Worm (Caenorhabditis elegans): Measurements from ENCODE around the gene C06H5.8.

The C06H5.8 gene

DNA sequence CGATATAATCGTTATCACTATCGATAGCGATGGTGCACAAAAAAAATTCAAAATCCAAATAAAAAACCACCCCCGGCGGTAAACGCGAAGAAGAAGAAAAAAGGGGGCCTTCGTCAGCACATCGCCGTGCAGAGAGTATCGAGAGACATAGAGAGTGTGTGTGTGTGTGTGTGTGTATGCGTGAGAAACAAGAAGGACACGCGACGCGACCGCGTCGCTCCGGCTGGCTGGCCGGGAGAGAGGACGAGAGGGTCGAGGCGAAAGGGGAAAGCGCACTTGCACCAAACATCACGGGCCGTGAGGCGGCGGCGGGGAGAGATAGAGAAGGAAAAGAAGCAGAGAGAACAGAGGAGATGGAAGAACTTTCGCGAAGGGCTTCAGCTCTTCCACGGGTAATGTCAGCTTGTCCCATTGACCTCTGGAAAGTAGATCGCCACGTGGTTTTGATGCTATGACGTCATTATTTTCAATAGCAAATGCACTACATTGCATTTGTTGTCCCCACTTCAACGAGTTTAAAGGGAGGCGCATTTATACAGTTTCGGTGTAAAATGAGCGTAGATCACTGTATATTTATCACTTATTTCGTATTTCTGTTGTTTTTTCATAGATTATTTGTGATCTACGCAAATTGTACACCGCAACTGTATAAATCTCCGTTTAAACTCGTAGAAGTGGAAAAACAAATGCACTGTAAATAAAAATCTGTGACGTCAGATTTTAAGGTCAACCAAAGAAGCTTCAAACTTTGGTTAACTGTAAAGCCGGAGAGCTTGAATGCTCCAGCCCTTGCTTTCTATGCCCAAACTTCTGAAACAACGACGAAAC, 32.6 kb downstream of the C06H5.8 start, which contains the start of gene Y59A8B.24 (continued):
- TF ChIP-seq hlh-30 (tag; optimal IDR thresholded peaks at IDR 0.05; ENCODE audit: insufficient read depth): peak; percentile 98
- TF ChIP-seq snpc-1.2 (GFP tag; IDR thresholded peaks at IDR 0.05): no peak
- TF ChIP-seq zfp-2 (tag; optimal IDR thresholded peaks at IDR 0.05): peak; percentile 60
- peak; percentile 95 for TF ChIP-seq mes-2 (tag; optimal IDR thresholded peaks at IDR 0.05; ENCODE audit: poor library complexity, severe bottlenecking)
- TF ChIP-seq saeg-2 (GFP tag; IDR thresholded peaks at IDR 0.05): no peak
- peak; percentile 52 to 59 for TF ChIP-seq daf-16 (GFP tag; optimal IDR thresholded peaks at IDR 0.05)
- peak; percentile 90 for TF ChIP-seq daf-16 (tag; optimal IDR thresholded peaks at IDR 0.05)
- no peak; the same call in 1 of the 2 replicates for TF ChIP-seq Y105C5A.15 (GFP tag; IDR thresholded peaks at IDR 0.05)
- TF ChIP-seq pqm-1 (tag; optimal IDR thresholded peaks at IDR 0.05): peak; percentile 14
- peak; percentile 87 for TF ChIP-seq nhr-10 (tag; optimal IDR thresholded peaks at IDR 0.05)
- peak; percentile 93 for TF ChIP-seq nhr-77 (tag; optimal IDR thresholded peaks at IDR 0.05)
- TF ChIP-seq dmd-9 (GFP tag; IDR thresholded peaks at IDR 0.05): peak; percentile 76
- TF ChIP-seq unc-130 (GFP tag; optimal IDR thresholded peaks at IDR 0.05): peak; percentile 65
- TF ChIP-seq nhr-102 (tag; optimal IDR thresholded peaks at IDR 0.05): peak; percentile 68
- TF ChIP-seq fos-1 (tag; optimal IDR thresholded peaks at IDR 0.05): no peak
- peak; percentile 31 for TF ChIP-seq ztf-7 (tag; optimal IDR thresholded peaks at IDR 0.05)
- TF ChIP-seq spr-1 (tag; optimal IDR thresholded peaks at IDR 0.05): peak; percentile 84
- peak; percentile 98 for TF ChIP-seq dve-1 (tag; optimal IDR thresholded peaks at IDR 0.05; ENCODE audit: insufficient read depth)
- TF ChIP-seq dpl-1 (GFP tag; optimal IDR thresholded peaks at IDR 0.05): peak; percentile 68
- TF ChIP-seq fkh-10 (GFP tag; optimal IDR thresholded peaks at IDR 0.05): peak; percentile 78
- TF ChIP-seq nhr-76 (tag; optimal IDR thresholded peaks at IDR 0.05): no peak
- peak; percentile 47 for TF ChIP-seq php-3 (GFP tag; IDR thresholded peaks at IDR 0.05)
- TF ChIP-seq zag-1 (tag; optimal IDR thresholded peaks at IDR 0.05): no peak
- TF ChIP-seq hlh-11 (tag; optimal IDR thresholded peaks at IDR 0.05): peak; percentile 98
- peak; percentile 95 for TF ChIP-seq mep-1 (tag; optimal IDR thresholded peaks at IDR 0.05)
- TF ChIP-seq arid-1 (GFP tag; conservative IDR thresholded peaks at IDR 0.05): peak; percentile 85
- TF ChIP-seq set-16 (GFP tag; IDR thresholded peaks at IDR 0.05): peak; percentile 100
- TF ChIP-seq ZK337.2 (GFP tag; IDR thresholded peaks at IDR 0.05): peak; percentile 54; the same call in 1 of the 2 replicates
- no peak for TF ChIP-seq zip-11 (GFP tag; IDR thresholded peaks at IDR 0.05)
- TF ChIP-seq vab-7 (GFP tag; IDR thresholded peaks at IDR 0.05): peak; percentile 39; the same call in 1 of the 2 replicates
- TF ChIP-seq snpc-4 (tag; optimal IDR thresholded peaks at IDR 0.05): no peak
- no peak for TF ChIP-seq cey-2 (tag; optimal IDR thresholded peaks at IDR 0.05; ENCODE audit: borderline replicate concordance, insufficient read depth)
- TF ChIP-seq dmd-6 (GFP tag; IDR thresholded peaks at IDR 0.05): peak; percentile 87
- peak; percentile 73 for TF ChIP-seq lin-15B (tag; optimal IDR thresholded peaks at IDR 0.05)
- TF ChIP-seq attf-4 (tag; optimal IDR thresholded peaks at IDR 0.05): no peak
- peak; percentile 93 for TF ChIP-seq nhr-41 (GFP tag; IDR thresholded peaks at IDR 0.05)
- no peak for TF ChIP-seq Y48G9A.11 (GFP tag; IDR thresholded peaks at IDR 0.05)
- peak; percentile 89 for TF ChIP-seq ceh-20 (GFP tag; IDR thresholded peaks at IDR 0.05)
- TF ChIP-seq ceh-62 (tag; optimal IDR thresholded peaks at IDR 0.05): no peak
- TF ChIP-seq F10B5.3 (tag; optimal IDR thresholded peaks at IDR 0.05): peak; percentile 33
- peak; percentile 73 for TF ChIP-seq F37D6.2 (tag; optimal IDR thresholded peaks at IDR 0.05)
- TF ChIP-seq lim-7 (GFP tag; IDR thresholded peaks at IDR 0.05): 0 out of 2 replicates have a peak, but pooled peaks have one; percentile 37
- peak; percentile 77 for TF ChIP-seq nhr-42 (GFP tag; IDR thresholded peaks at IDR 0.05)
- TF ChIP-seq T20F7.1 (GFP tag; optimal IDR thresholded peaks at IDR 0.05): no peak
- TF ChIP-seq aly-2 (tag; optimal IDR thresholded peaks at IDR 0.05): no peak
- 0 out of 2 replicates have a peak, but pooled peaks have one; percentile 55 for TF ChIP-seq Y75B8A.6 (GFP tag; IDR thresholded peaks at IDR 0.05)
- no peak for TF ChIP-seq ceh-28 (tag; optimal IDR thresholded peaks at IDR 0.05)
- TF ChIP-seq D1046.2 (GFP tag; IDR thresholded peaks at IDR 0.05): no peak
- TF ChIP-seq R02D3.7 (tag; optimal IDR thresholded peaks at IDR 0.05): no peak
- TF ChIP-seq lin-13 (GFP tag; optimal IDR thresholded peaks at IDR 0.05): peak; percentile 94
